Fruit fly (Drosophila melanogaster): ENCODE measurements around the gene CG5274.
A peak's percentile ranks its signal among the peaks of the same experiment; 100 is the strongest.

The CG5274 gene

dm6 chr3L:20384086-20384810 is 43.2 kb downstream of the CG5274 start, which contains the start of the genes CG5498 and fbl (continued):
- TF ChIP-seq vvl (GFP tag; IDR thresholded peaks at IDR 0.05) (peak; percentile 72), emc (GFP tag; optimal IDR thresholded peaks at IDR 0.05) (no peak), CG13296 (GFP tag; optimal IDR thresholded peaks at IDR 0.05) (peak; percentile 64), Trl (optimal IDR thresholded peaks at IDR 0.05) (no peak), Trl (GFP tag; optimal IDR thresholded peaks at IDR 0.05) (peak; percentile 59), CG14441 (GFP tag; IDR thresholded peaks at IDR 0.05) (no peak), CG7963 (GFP tag; IDR thresholded peaks at IDR 0.05; ENCODE audit: partially characterized antibody) (no peak), CG2129 (GFP tag; IDR thresholded peaks at IDR 0.05; ENCODE audit: partially characterized antibody) (no peak), bowl (GFP tag; IDR thresholded peaks at IDR 0.05) (no peak), prd (optimal IDR thresholded peaks at IDR 0.05) (no peak), prd (GFP tag; IDR thresholded peaks at IDR 0.05) (peak; percentile 63), CG3847 (GFP tag; IDR thresholded peaks at IDR 0.05) (peak; percentile 56), E2f2 (GFP tag; IDR thresholded peaks at IDR 0.05) (peak; percentile 51; the same call in 1 of the 2 replicates), salm (tag; optimal IDR thresholded peaks at IDR 0.05) (peak; percentile 51), Asciz (GFP tag; optimal IDR thresholded peaks at IDR 0.05) (peak; percentile 38), PHDP (tag; optimal IDR thresholded peaks at IDR 0.05) (peak; percentile 70), ERR (GFP tag; optimal IDR thresholded peaks at IDR 0.05) (peak; percentile 40), CG6254 (GFP tag; optimal IDR thresholded peaks at IDR 0.05) (no peak), Atf6 (GFP tag; IDR thresholded peaks at IDR 0.05) (peak; percentile 52; the same call in 1 of the 2 replicates), chinmo (GFP tag; IDR thresholded peaks at IDR 0.05; ENCODE audit: partially characterized antibody) (no peak), Dp (GFP tag; optimal IDR thresholded peaks at IDR 0.05) (peak; percentile 38), CG6791 (GFP tag; IDR thresholded peaks at IDR 0.05; ENCODE audit: partially characterized antibody) (no peak; the same call in 2 of the 3 replicates), ken (GFP tag; IDR thresholded peaks at IDR 0.05) (no peak), HLH54F (GFP tag; optimal IDR thresholded peaks at IDR 0.05) (peak; percentile 52), shn (GFP tag; optimal IDR thresholded peaks at IDR 0.05) (peak; percentile 25), jigr1 (GFP tag; IDR thresholded peaks at IDR 0.05) (peak; percentile 44; the same call in 1 of the 3 replicates), CG8944 (GFP tag; optimal IDR thresholded peaks at IDR 0.05) (peak; percentile 2), Gsc (GFP tag; IDR thresholded peaks at IDR 0.05) (no peak), CG10366 (GFP tag; IDR thresholded peaks at IDR 0.05) (no peak; the same call in 1 of the 2 replicates), CG33557 (GFP tag; optimal IDR thresholded peaks at IDR 0.05) (peak; percentile 61), CG4360 (GFP tag; IDR thresholded peaks at IDR 0.05) (no peak), Neu2 (GFP tag; optimal IDR thresholded peaks at IDR 0.05; ENCODE audit: borderline replicate concordance) (no peak), CG13123 (GFP tag; optimal IDR thresholded peaks at IDR 0.05) (peak; percentile 36), CG9727 (GFP tag; optimal IDR thresholded peaks at IDR 0.05) (peak; percentile 65), yki (optimal IDR thresholded peaks at IDR 0.05) (no peak), ash1 (GFP tag; optimal IDR thresholded peaks at IDR 0.05) (no peak), ara (GFP tag; IDR thresholded peaks at IDR 0.05) (0 out of 2 replicates have a peak, but pooled peaks have one; percentile 4), nmo (GFP tag; optimal IDR thresholded peaks at IDR 0.05) (peak; percentile 72), CG1603 (tag; optimal IDR thresholded peaks at IDR 0.05) (peak; percentile 4), CG2202 (tag; optimal IDR thresholded peaks at IDR 0.05) (peak; percentile 12), p53 (GFP tag; optimal IDR thresholded peaks at IDR 0.05) (no peak)

dm6 chr3L:20379496-20379895 is 48.0 kb downstream of the CG5274 start:
- peak; percentile 55 for TF ChIP-seq CG8478 (optimal IDR thresholded peaks at IDR 0.05)
- TF ChIP-seq Fer1 (GFP tag; optimal IDR thresholded peaks at IDR 0.05) = no peak
- no peak for TF ChIP-seq CG13296 (GFP tag; optimal IDR thresholded peaks at IDR 0.05)
- TF ChIP-seq CG5180 (GFP tag; optimal IDR thresholded peaks at IDR 0.05) = no peak
- TF ChIP-seq CG6791 (GFP tag; IDR thresholded peaks at IDR 0.05; ENCODE audit: partially characterized antibody) = 0 out of 3 replicates have a peak, but pooled peaks have one; percentile 11
- 0 out of 3 replicates have a peak, but pooled peaks have one; percentile 6 for TF ChIP-seq CG7963 (GFP tag; IDR thresholded peaks at IDR 0.05; ENCODE audit: partially characterized antibody)
- TF ChIP-seq Scr (GFP tag; IDR thresholded peaks at IDR 0.05; ENCODE audit: partially characterized antibody) = no peak
- no peak for TF ChIP-seq mld (GFP tag; IDR thresholded peaks at IDR 0.05; ENCODE audit: partially characterized antibody)
- no peak for TF ChIP-seq fd64A (GFP tag; optimal IDR thresholded peaks at IDR 0.05)
- TF ChIP-seq CG7839 (tag; optimal IDR thresholded peaks at IDR 0.05) = no peak
- no peak for TF ChIP-seq bab2 (GFP tag; optimal IDR thresholded peaks at IDR 0.05)
- TF ChIP-seq dmrt11E (tag; optimal IDR thresholded peaks at IDR 0.05) = no peak
- no peak for TF ChIP-seq Ssrp (tag; optimal IDR thresholded peaks at IDR 0.05)
- TF ChIP-seq Myb (GFP tag; optimal IDR thresholded peaks at IDR 0.05) = no peak

Data from whole organism, embryonic.